Worm (Caenorhabditis elegans) whole organism, L4 larva: Measurements from ENCODE around the gene F53H2.3.

Experiments
- ama-1 ChIP-seq: fragments of 150-350 bp; optimal IDR thresholded peaks from 2 replicates; lab custom pipeline; 2014; ENCODE audit warnings: inconsistent platforms, mixed read lengths
- nhr-11 ChIP-seq: fragments of 150-350 bp; optimal IDR thresholded peaks from 2 replicates; lab custom pipeline; 2014; ENCODE audit warnings: missing biosample characterization, missing genetic modification characterization
- nhr-237 ChIP-seq: sonication (generic microtip); optimal IDR thresholded peaks from 2 replicates; lab custom pipeline; 2017; ENCODE audit warnings: missing biosample characterization, missing genetic modification characterization
- skn-1 ChIP-seq: fragments of 150-350 bp; optimal IDR thresholded peaks from 2 replicates; lab custom pipeline; 2014; ENCODE audit warnings: missing biosample characterization, missing genetic modification characterization

DNA sequence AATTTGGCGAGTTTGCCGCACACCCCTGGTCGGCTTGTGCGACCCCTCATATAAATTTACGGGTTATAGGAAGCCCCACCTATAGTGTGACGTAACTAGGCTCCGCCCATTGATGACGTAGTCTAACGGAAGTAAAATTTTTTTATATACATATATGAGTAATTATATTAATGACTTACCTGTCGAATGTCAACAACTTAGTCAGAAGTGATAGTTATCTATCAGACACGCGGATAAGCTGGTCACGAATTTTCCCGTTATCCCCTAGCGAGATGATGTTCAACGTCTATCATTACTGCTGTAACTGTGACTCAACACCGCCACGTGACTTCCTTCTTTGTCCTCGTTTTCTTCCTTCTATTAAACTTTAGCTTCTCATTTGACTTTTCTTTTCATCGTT is 42.3 kb upstream of the F53H2.3 start, which contains the start of gene srd-70:
- no peak for TF ChIP-seq nhr-11 (tag; lab: Kevin White, UChicago)
- TF ChIP-seq ama-1 (lab: Kevin White, UChicago): no peak
- no peak for TF ChIP-seq nhr-237 (tag; lab: Kevin White, UChicago)
- TF ChIP-seq skn-1 (tag; lab: Kevin White, UChicago): no peak
